Worm (Caenorhabditis elegans): ENCODE data around the gene H08J19.1.
A peak's percentile ranks its signal among the peaks of the same experiment; 100 is the strongest.

The H08J19.1 gene

DNA sequence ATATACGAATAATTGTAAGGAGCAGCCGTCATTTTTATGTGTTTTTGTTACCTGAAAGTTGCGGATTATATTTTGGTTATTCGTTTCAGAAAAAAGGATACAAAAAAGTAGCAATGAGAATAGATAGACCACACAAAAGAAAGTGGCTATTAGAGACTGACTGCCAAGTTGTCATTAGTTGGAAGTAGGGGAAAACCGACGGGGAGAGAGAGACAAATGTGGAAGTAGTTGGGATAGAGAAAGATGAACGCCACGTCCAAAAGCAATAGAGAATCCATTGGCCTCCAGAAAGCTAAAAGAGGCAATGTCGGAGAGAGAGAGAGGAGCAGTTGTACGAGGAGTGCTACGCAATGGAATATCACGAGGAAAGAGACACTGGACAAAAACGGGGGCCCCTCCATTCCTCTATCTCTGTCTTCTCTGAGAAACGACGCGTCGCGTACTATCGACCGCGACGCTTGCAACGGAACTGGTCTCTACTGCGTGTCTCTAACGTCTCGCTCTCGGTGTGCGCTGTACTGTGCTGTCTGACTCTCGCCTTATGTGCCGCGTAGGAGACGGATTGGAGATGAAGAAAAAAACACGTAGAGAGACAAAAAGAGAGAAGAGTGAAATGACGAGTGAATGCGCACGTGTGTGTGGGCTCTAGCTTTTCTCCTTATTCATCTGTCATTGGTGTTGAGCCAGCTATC, 36.0 kb upstream of the H08J19.1 start, which contains the start of gene rab-14 (continued):
- TF ChIP-seq Y116A8C.19 (tag; optimal IDR thresholded peaks at IDR 0.05; ENCODE audit: borderline replicate concordance): no peak
- TF ChIP-seq nhr-20 (tag; optimal IDR thresholded peaks at IDR 0.05): peak; percentile 70
- no peak for TF ChIP-seq aly-2 (tag; optimal IDR thresholded peaks at IDR 0.05)
- no peak for TF ChIP-seq sup-37 (GFP tag; optimal IDR thresholded peaks at IDR 0.05)
- TF ChIP-seq lir-3 (tag; optimal IDR thresholded peaks at IDR 0.05; ENCODE audit: poor library complexity): peak; percentile 28
- no peak for TF ChIP-seq mab-9 (GFP tag; IDR thresholded peaks at IDR 0.05)
- no peak for TF ChIP-seq sptf-1 (tag; optimal IDR thresholded peaks at IDR 0.05)
- no peak for TF ChIP-seq hpl-2 (GFP tag; optimal IDR thresholded peaks at IDR 0.05)
- no peak for TF ChIP-seq elt-3 (tag; optimal IDR thresholded peaks at IDR 0.05)
- TF ChIP-seq nhr-12 (tag; optimal IDR thresholded peaks at IDR 0.05): no peak
- TF ChIP-seq efl-1 (optimal IDR thresholded peaks at IDR 0.05): peak; percentile 31 to 49
- peak in 1 of 2 experiments; percentile 96 for TF ChIP-seq efl-1 (GFP tag; optimal IDR thresholded peaks at IDR 0.05 in 1 of 2)
- no peak for TF ChIP-seq nhr-28 (tag; optimal IDR thresholded peaks at IDR 0.05)
- TF ChIP-seq nhr-19 (GFP tag; conservative IDR thresholded peaks at IDR 0.05): peak; percentile 65
- no peak for TF ChIP-seq ceh-63 (GFP tag; optimal IDR thresholded peaks at IDR 0.05)
- TF ChIP-seq hlh-17 (GFP tag; optimal IDR thresholded peaks at IDR 0.05; ENCODE audit: borderline replicate concordance): no peak
- no peak for TF ChIP-seq ces-1 (GFP tag; optimal IDR thresholded peaks at IDR 0.05)
- TF ChIP-seq efl-3 (GFP tag; optimal IDR thresholded peaks at IDR 0.05): no peak
- no peak for TF ChIP-seq elt-2 (tag; optimal IDR thresholded peaks at IDR 0.05)
- TF ChIP-seq pag-3 (tag; optimal IDR thresholded peaks at IDR 0.05; ENCODE audit: borderline replicate concordance, insufficient read depth): no peak
- TF ChIP-seq F16B12.6 (tag; optimal IDR thresholded peaks at IDR 0.05): no peak
- TF ChIP-seq nhr-11 (tag; optimal IDR thresholded peaks at IDR 0.05): no peak
- TF ChIP-seq fkh-4 (tag; optimal IDR thresholded peaks at IDR 0.05; ENCODE audit: borderline replicate concordance): no peak
- TF ChIP-seq egl-27 (tag; optimal IDR thresholded peaks at IDR 0.05): no peak
- no peak for TF ChIP-seq pax-3 (tag; optimal IDR thresholded peaks at IDR 0.05)
- peak; percentile 60 for TF ChIP-seq xbp-1 (tag; optimal IDR thresholded peaks at IDR 0.05)
- peak; percentile 68 for TF ChIP-seq C16A3.4 (tag; optimal IDR thresholded peaks at IDR 0.05)
- no peak for TF ChIP-seq zag-1 (tag; optimal IDR thresholded peaks at IDR 0.05)
- no peak for TF ChIP-seq lin-39 (tag; optimal IDR thresholded peaks at IDR 0.05)
- TF ChIP-seq nhr-237 (tag; optimal IDR thresholded peaks at IDR 0.05): peak; percentile 27
- TF ChIP-seq nhr-47 (tag; optimal IDR thresholded peaks at IDR 0.05): peak; percentile 84
- peak; percentile 95 for TF ChIP-seq fkh-8 (tag; optimal IDR thresholded peaks at IDR 0.05)

ce11 chrX:15607498-15608019, 35.2 kb upstream of the H08J19.1 start, which contains the start of gene nipi-3:
TSS of gene nipi-3 (plus strand) at chrX:15607969.
- TF ChIP-seq ets-5 (GFP tag; IDR thresholded peaks at IDR 0.05) (no peak), unc-86 (tag; optimal IDR thresholded peaks at IDR 0.05) (peak; percentile 62), efl-1 (optimal IDR thresholded peaks at IDR 0.05) (peak; percentile 60 to 82), efl-1 (GFP tag; optimal IDR thresholded peaks at IDR 0.05 in 1 of 2) (peak; percentile 54 to 94), ceh-8 (GFP tag; optimal IDR thresholded peaks at IDR 0.05) (peak; percentile 69), vab-15 (tag; optimal IDR thresholded peaks at IDR 0.05) (no peak), lsy-2 (tag; optimal IDR thresholded peaks at IDR 0.05) (peak; percentile 84 to 91), C04F5.9 (tag; optimal IDR thresholded peaks at IDR 0.05) (no peak), skn-1 (tag; optimal IDR thresholded peaks at IDR 0.05) (peak; percentile 98), snu-23 (GFP tag; optimal IDR thresholded peaks at IDR 0.05) (peak; percentile 94), mdl-1 (tag; optimal IDR thresholded peaks at IDR 0.05) (peak; percentile 33 to 99), dpl-1 (GFP tag; optimal IDR thresholded peaks at IDR 0.05) (peak; percentile 37 to 52 (median 39)), mep-1 (tag; optimal IDR thresholded peaks at IDR 0.05) (peak; percentile 94), Y116A8C.19 (tag; optimal IDR thresholded peaks at IDR 0.05; ENCODE audit: borderline replicate concordance) (no peak), nhr-20 (tag; optimal IDR thresholded peaks at IDR 0.05) (peak; percentile 99), mef-2 (tag; optimal IDR thresholded peaks at IDR 0.05) (peak; percentile 62), nhr-11 (tag; optimal IDR thresholded peaks at IDR 0.05) (peak; percentile 92), fkh-8 (tag; optimal IDR thresholded peaks at IDR 0.05) (peak; percentile 89), unc-62 (GFP tag; optimal IDR thresholded peaks at IDR 0.05) (no peak), ceh-88 (GFP tag; IDR thresholded peaks at IDR 0.05) (no peak; the same call in 1 of the 2 replicates), mab-9 (GFP tag; IDR thresholded peaks at IDR 0.05) (peak; percentile 52; the same call in 1 of the 2 replicates), ztf-11 (tag; optimal IDR thresholded peaks at IDR 0.05) (no peak), nhr-28 (tag; optimal IDR thresholded peaks at IDR 0.05) (peak; percentile 84), sup-37 (GFP tag; optimal IDR thresholded peaks at IDR 0.05) (peak; percentile 76), grh-1 (GFP tag; IDR thresholded peaks at IDR 0.05) (peak; percentile 39), nhr-71 (tag; optimal IDR thresholded peaks at IDR 0.05) (peak; percentile 97), pag-3 (tag; optimal IDR thresholded peaks at IDR 0.05; ENCODE audit: borderline replicate concordance, insufficient read depth) (peak; percentile 14)
